Fruit fly (Drosophila melanogaster): ENCODE data around the gene CG17712.

CG17712 gene

DNA sequence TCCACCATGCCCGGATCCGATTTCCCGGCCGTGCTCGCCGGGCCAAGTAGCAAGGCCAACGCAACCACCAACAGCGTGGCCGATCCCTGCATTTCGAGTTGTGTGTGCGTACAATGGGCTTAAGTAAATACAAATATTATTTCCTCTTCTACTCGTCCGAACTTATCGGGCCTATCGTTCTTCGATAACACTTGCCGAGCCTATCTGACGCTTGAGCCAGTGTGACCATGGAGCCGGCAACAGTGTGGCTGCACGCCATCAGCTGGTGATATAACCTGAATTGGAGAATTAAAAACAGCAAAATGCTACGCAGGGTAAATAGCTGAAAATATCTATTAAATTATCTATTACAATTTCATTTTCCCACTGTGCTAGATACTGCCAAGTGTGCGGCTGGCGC, 41.7 kb downstream of the CG17712 start, which contains the start of the genes CG17660 and mRpL48 (continued):
- no peak for TF ChIP-seq Blimp-1 (GFP tag; optimal IDR thresholded peaks at IDR 0.05)
- no peak for TF ChIP-seq oc (tag; optimal IDR thresholded peaks at IDR 0.05)
- TF ChIP-seq sisA (GFP tag; IDR thresholded peaks at IDR 0.05), result no peak
- TF ChIP-seq Hmr (GFP tag; optimal IDR thresholded peaks at IDR 0.05), result peak; percentile 43
- TF ChIP-seq CG14014 (GFP tag; IDR thresholded peaks at IDR 0.05), result peak; percentile 45; the same call in 1 of the 2 replicates
- TF ChIP-seq CG13624 (GFP tag; optimal IDR thresholded peaks at IDR 0.05), result peak; percentile 25
- no peak for TF ChIP-seq nerfin-1 (tag; optimal IDR thresholded peaks at IDR 0.05)
- no peak for TF ChIP-seq Gug (GFP tag; IDR thresholded peaks at IDR 0.05)
- peak; percentile 75 for TF ChIP-seq Ets97D (GFP tag; optimal IDR thresholded peaks at IDR 0.05)
- TF ChIP-seq CG3163 (GFP tag; optimal IDR thresholded peaks at IDR 0.05), result no peak
- TF ChIP-seq CG4707 (GFP tag; optimal IDR thresholded peaks at IDR 0.05), result peak; percentile 61
- TF ChIP-seq Hsf (GFP tag; optimal IDR thresholded peaks at IDR 0.05), result no peak
- TF ChIP-seq Opbp (GFP tag; IDR thresholded peaks at IDR 0.05; ENCODE audit: partially characterized antibody), result peak; percentile 67; the same call in 2 of the 3 replicates
- TF ChIP-seq CG15011 (GFP tag; optimal IDR thresholded peaks at IDR 0.05), result no peak
- TF ChIP-seq HLH54F (GFP tag; optimal IDR thresholded peaks at IDR 0.05), result no peak
- TF ChIP-seq sd (tag; optimal IDR thresholded peaks at IDR 0.05), result no peak
- peak; percentile 23 for TF ChIP-seq tup (GFP tag; optimal IDR thresholded peaks at IDR 0.05)
- TF ChIP-seq CG9727 (GFP tag; optimal IDR thresholded peaks at IDR 0.05), result no peak
- TF ChIP-seq CG13123 (GFP tag; optimal IDR thresholded peaks at IDR 0.05), result no peak
- no peak for TF ChIP-seq run (tag; optimal IDR thresholded peaks at IDR 0.05)
- peak; percentile 11 for TF ChIP-seq CG12391 (tag; optimal IDR thresholded peaks at IDR 0.05)
- TF ChIP-seq H2.0 (GFP tag; IDR thresholded peaks at IDR 0.05), result no peak
- peak; percentile 25 for TF ChIP-seq phol (tag; optimal IDR thresholded peaks at IDR 0.05)
- TF ChIP-seq fd96Cb (tag; optimal IDR thresholded peaks at IDR 0.05), result no peak
- TF ChIP-seq eve (GFP tag; optimal IDR thresholded peaks at IDR 0.05), result no peak
- peak; percentile 11 for TF ChIP-seq bcd (GFP tag; optimal IDR thresholded peaks at IDR 0.05)
- TF ChIP-seq CG12219 (GFP tag; optimal IDR thresholded peaks at IDR 0.05), result no peak
- TF ChIP-seq stc (GFP tag; IDR thresholded peaks at IDR 0.05), result peak; percentile 19; the same call in 1 of the 2 replicates
- TF ChIP-seq Myb (GFP tag; optimal IDR thresholded peaks at IDR 0.05), result peak; percentile 32
- no peak for TF ChIP-seq aop (GFP tag; IDR thresholded peaks at IDR 0.05)
- TF ChIP-seq Antp (GFP tag; optimal IDR thresholded peaks at IDR 0.05), result no peak
- no peak for TF ChIP-seq CG7745 (tag; optimal IDR thresholded peaks at IDR 0.05)
- no peak for TF ChIP-seq CG8089 (GFP tag; optimal IDR thresholded peaks at IDR 0.05)
- no peak for TF ChIP-seq CG12942 (GFP tag; optimal IDR thresholded peaks at IDR 0.05)
- TF ChIP-seq lmd (GFP tag; IDR thresholded peaks at IDR 0.05), result no peak
- TF ChIP-seq tgo (GFP tag; IDR thresholded peaks at IDR 0.05), result no peak
- TF ChIP-seq Hey (tag; optimal IDR thresholded peaks at IDR 0.05), result no peak
- peak; percentile 10 for TF ChIP-seq exex (tag; optimal IDR thresholded peaks at IDR 0.05)
- TF ChIP-seq CG7271 (tag; optimal IDR thresholded peaks at IDR 0.05), result no peak
- peak; percentile 70 for TF ChIP-seq vvl (GFP tag; IDR thresholded peaks at IDR 0.05)
- peak; percentile 92 for TF ChIP-seq stwl (tag; optimal IDR thresholded peaks at IDR 0.05)
- peak; percentile 33 for TF ChIP-seq ERR (GFP tag; optimal IDR thresholded peaks at IDR 0.05)
- TF ChIP-seq hbn (GFP tag; IDR thresholded peaks at IDR 0.05; ENCODE audit: partially characterized antibody), result peak; percentile 43; the same call in 1 of the 2 replicates
- TF ChIP-seq CG15269 (tag; optimal IDR thresholded peaks at IDR 0.05), result no peak
- peak; percentile 75 for TF ChIP-seq CG7963 (GFP tag; IDR thresholded peaks at IDR 0.05; ENCODE audit: partially characterized antibody)
- no peak for TF ChIP-seq cas (GFP tag; IDR thresholded peaks at IDR 0.05)
- TF ChIP-seq CG34422 (GFP tag; IDR thresholded peaks at IDR 0.05), result peak; percentile 91; the same call in 1 of the 3 replicates
- TF ChIP-seq CkIIα-i1 (GFP tag; IDR thresholded peaks at IDR 0.05), result no peak
- TF ChIP-seq CG2202 (tag; optimal IDR thresholded peaks at IDR 0.05), result no peak
- TF ChIP-seq CG11504 (tag; optimal IDR thresholded peaks at IDR 0.05), result no peak
- no peak for TF ChIP-seq Ssrp (tag; optimal IDR thresholded peaks at IDR 0.05)
